Fruit fly (Drosophila melanogaster) S2 (cell line): Measurements from ENCODE around the gene CG4658.

Source experiments
- CG8478 ChIP-seq: fragments of >200 bp; optimal IDR thresholded peaks from 2 replicates; lab custom pipeline; 2018
- CTCF ChIP-seq, 2 experiments: fragments of >200 bp; optimal IDR thresholded peaks; 2 replicates each; lab custom pipeline; 2018

dm6 chr2L:9930280-9930679 is 26.7 kb upstream of the CG4658 start, which contains the start of gene CG42367:
- no peak for TF ChIP-seq CG8478 (lab: Kevin White, UChicago)
- no peak for TF ChIP-seq CTCF (optimal IDR thresholded peaks at IDR 0.05; lab: Kevin White, UChicago)
